Fruit fly (Drosophila melanogaster): Measurements from ENCODE around the gene CG7407.

DNA sequence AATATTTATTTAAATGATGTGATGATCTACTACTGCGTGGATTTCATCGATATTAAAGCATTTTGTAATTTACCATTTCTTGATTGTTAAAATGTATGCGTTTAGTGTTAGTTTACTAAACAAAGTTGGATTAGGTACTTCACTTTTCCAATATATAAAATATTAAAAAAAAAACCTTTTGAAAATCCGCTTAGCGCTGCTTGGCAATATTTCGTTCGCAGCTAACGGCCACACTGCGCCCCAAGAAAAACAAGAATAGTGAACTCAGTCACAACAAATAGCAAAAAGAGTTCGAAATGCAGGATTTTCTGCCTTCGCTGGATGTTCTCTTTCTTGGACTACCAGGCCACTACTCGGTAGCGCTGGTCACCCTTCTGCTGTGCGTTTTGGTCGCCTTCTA lies at the start of gene CG7407:
- TF ChIP-seq EcR (GFP tag; optimal IDR thresholded peaks at IDR 0.05) (peak; percentile 4), CG34367 (tag; optimal IDR thresholded peaks at IDR 0.05) (no peak), Snoo (tag; optimal IDR thresholded peaks at IDR 0.05) (no peak), Ets98B (GFP tag; IDR thresholded peaks at IDR 0.05) (no peak), CG8301 (tag; optimal IDR thresholded peaks at IDR 0.05) (no peak), rn (GFP tag; IDR thresholded peaks at IDR 0.05) (no peak), Pif1A (GFP tag; optimal IDR thresholded peaks at IDR 0.05) (no peak), CG4496 (GFP tag; IDR thresholded peaks at IDR 0.05) (0 out of 3 replicates have a peak, but pooled peaks have one; percentile 21), fd96Ca (GFP tag; IDR thresholded peaks at IDR 0.05) (no peak), CG12605 (GFP tag; IDR thresholded peaks at IDR 0.05) (peak; percentile 56)
